Fruit fly (Drosophila melanogaster) whole organism, embryonic: ENCODE results near the gene beag.

Experiments used
- Antp ChIP-seq: fragments of 200-800 bp; sonication (Bioruptor generic); optimal IDR thresholded peaks from 3 replicates; lab custom pipeline; 2016; ENCODE audit warnings: missing biosample characterization, missing genetic modification characterization
- Asciz ChIP-seq: fragments of 200-800 bp; sonication (Bioruptor generic); optimal IDR thresholded peaks from 2 replicates; lab custom pipeline; 2017; ENCODE audit warnings: missing biosample characterization, mild to moderate bottlenecking, missing genetic modification characterization, missing genetic modification reagents
- Blimp-1 ChIP-seq: fragments of 200-800 bp; sonication (Bioruptor generic); optimal IDR thresholded peaks from 3 replicates; lab custom pipeline; 2018; ENCODE audit warnings: missing biosample characterization, missing genetic modification characterization, mild to moderate bottlenecking, moderate library complexity, missing genetic modification reagents
- Bteb2 ChIP-seq: fragments of 200-800 bp; sonication (Bioruptor generic); optimal IDR thresholded peaks from 2 replicates; lab custom pipeline; 2016; ENCODE audit warnings: missing biosample characterization, missing genetic modification characterization
- CG12769 ChIP-seq: fragments of 200-800 bp; sonication (Bioruptor generic); optimal IDR thresholded peaks from 2 replicates; lab custom pipeline; 2019; ENCODE audit warnings: missing biosample characterization, mild to moderate bottlenecking, missing genetic modification characterization, moderate library complexity
- CG13287 ChIP-seq: fragments of 200-800 bp; sonication (Bioruptor generic); IDR thresholded peaks from 2 replicates; pipeline ENCODE4 v1.3.6; 2022; ENCODE audit warnings: missing biosample characterization, missing genetic modification characterization; ENCODE audit not compliant: partially characterized antibody
- CG13775 ChIP-seq: fragments of 200-800 bp; sonication (Bioruptor generic); optimal IDR thresholded peaks from 3 replicates; lab custom pipeline; 2017; ENCODE audit warnings: missing biosample characterization, mild to moderate bottlenecking, missing genetic modification characterization
- CG14667 ChIP-seq: fragments of 200-800 bp; sonication (Bioruptor generic); IDR thresholded peaks from 2 replicates; pipeline ENCODE4 v1.3.6; 2022; ENCODE audit warnings: missing biosample characterization, missing genetic modification characterization
- CG15479 ChIP-seq: fragments of 200-800 bp; sonication (Bioruptor generic); optimal IDR thresholded peaks from 3 replicates; lab custom pipeline; 2019; ENCODE audit warnings: missing biosample characterization, mild to moderate bottlenecking, missing genetic modification characterization, moderate library complexity
- CG1603 ChIP-seq: fragments of 200-800 bp; sonication (Bioruptor generic); optimal IDR thresholded peaks from 2 replicates; lab custom pipeline; 2019; ENCODE audit warnings: missing biosample characterization, mild to moderate bottlenecking, missing genetic modification characterization, moderate library complexity
- CG31365 ChIP-seq: fragments of 200-800 bp; sonication (Bioruptor generic); optimal IDR thresholded peaks from 2 replicates; lab custom pipeline; 2018; ENCODE audit warnings: missing biosample characterization, mild to moderate bottlenecking, missing genetic modification characterization
- CG43689 ChIP-seq: fragments of 200-800 bp; sonication (Bioruptor generic); IDR thresholded peaks from 2 replicates; pipeline ENCODE4 v1.3.6; 2022; ENCODE audit warnings: missing biosample characterization, missing genetic modification characterization
- CG6791 ChIP-seq: fragments of 200-800 bp; sonication (Bioruptor generic); IDR thresholded peaks from 3 replicates; pipeline ENCODE4 v1.3.6; 2022; ENCODE audit warnings: missing biosample characterization, missing genetic modification characterization; ENCODE audit not compliant: partially characterized antibody
- CG7556 ChIP-seq: fragments of 200-800 bp; sonication (Bioruptor generic); optimal IDR thresholded peaks from 2 replicates; lab custom pipeline; 2017; ENCODE audit warnings: missing biosample characterization, mild to moderate bottlenecking, missing genetic modification characterization
- CG7839 ChIP-seq: fragments of 200-800 bp; sonication (Bioruptor generic); optimal IDR thresholded peaks from 3 replicates; lab custom pipeline; 2018; ENCODE audit warnings: missing biosample characterization, mild to moderate bottlenecking, missing genetic modification characterization, moderate library complexity
- CG8290 ChIP-seq, 3 experiments: fragments of 200-800 bp; sonication (Bioruptor generic); optimal IDR thresholded peaks; 2 replicates each; lab custom pipeline; 2016 to 2019; ENCODE audit warnings: missing biosample characterization in 3 of 3, missing genetic modification characterization in 3 of 3, mild to moderate bottlenecking in 2 of 3, moderate library complexity in 1 of 3
- CG9437 ChIP-seq: fragments of 200-800 bp; sonication (Bioruptor generic); optimal IDR thresholded peaks from 2 replicates; lab custom pipeline; 2018; ENCODE audit warnings: missing biosample characterization, mild to moderate bottlenecking, missing genetic modification characterization
- Camta ChIP-seq: fragments of 200-800 bp; sonication (Bioruptor generic); optimal IDR thresholded peaks from 2 replicates; lab custom pipeline; 2016; ENCODE audit warnings: missing biosample characterization, missing genetic modification characterization
- Dfd ChIP-seq, 2 experiments: fragments of >200 bp; optimal IDR thresholded peaks; 2 replicates each; lab custom pipeline; 2017; ENCODE audit warnings: missing biosample characterization in 2 of 2, missing genetic modification characterization in 2 of 2
- Ets65A ChIP-seq: fragments of 200-800 bp; sonication (Bioruptor generic); peaks from one replicate; lab custom pipeline; 2016; ENCODE audit warnings: missing biosample characterization, missing genetic modification characterization
- Hey ChIP-seq: fragments of 200-800 bp; sonication (Bioruptor generic); optimal IDR thresholded peaks from 3 replicates; lab custom pipeline; 2018; ENCODE audit warnings: missing biosample characterization, mild to moderate bottlenecking, missing genetic modification characterization
- HmgD ChIP-seq: fragments of 200-800 bp; sonication (Bioruptor generic); optimal IDR thresholded peaks from 3 replicates; lab custom pipeline; 2016; ENCODE audit warnings: missing biosample characterization, missing genetic modification characterization
- Med ChIP-seq: fragments of 200-800 bp; sonication (Bioruptor generic); peaks from one replicate; lab custom pipeline; 2016; ENCODE audit warnings: missing biosample characterization, missing genetic modification characterization, mild to moderate bottlenecking, inconsistent platforms, moderate library complexity
- NFAT ChIP-seq: fragments of 200-800 bp; sonication (Bioruptor generic); IDR thresholded peaks from 2 replicates; pipeline ENCODE4 v1.3.6; 2022; ENCODE audit warnings: missing biosample characterization, missing genetic modification characterization
- Pdp1 ChIP-seq, 2 experiments: fragments of 200-800 bp; sonication (Bioruptor generic); optimal IDR thresholded peaks; 3 replicates each; lab custom pipeline; 2016; ENCODE audit warnings: missing biosample characterization in 2 of 2, missing genetic modification characterization in 2 of 2, mild to moderate bottlenecking in 1 of 2, moderate library complexity in 1 of 2
- Poxn ChIP-seq: fragments of 200-800 bp; sonication (Bioruptor generic); IDR thresholded peaks from 2 replicates; pipeline ENCODE4 v1.3.6; 2022; ENCODE audit warnings: missing biosample characterization, missing genetic modification characterization
- Sin3A ChIP-seq: fragments of >200 bp; optimal IDR thresholded peaks from 2 replicates; lab custom pipeline; 2018
- Sox102F ChIP-seq: fragments of 200-800 bp; sonication (Bioruptor generic); optimal IDR thresholded peaks from 2 replicates; lab custom pipeline; 2018; ENCODE audit warnings: missing biosample characterization, mild to moderate bottlenecking, missing genetic modification characterization, moderate library complexity
- YL-1 ChIP-seq: fragments of 200-800 bp; sonication (Bioruptor generic); optimal IDR thresholded peaks from 3 replicates; lab custom pipeline; 2017; ENCODE audit warnings: missing biosample characterization, mild to moderate bottlenecking, missing genetic modification characterization
- aop ChIP-seq: fragments of 200-800 bp; sonication (Bioruptor generic); IDR thresholded peaks from 2 replicates; pipeline ENCODE4 v1.3.6; 2022; ENCODE audit warnings: missing biosample characterization, missing genetic modification characterization
- bab2 ChIP-seq: fragments of 200-800 bp; sonication (Bioruptor generic); optimal IDR thresholded peaks from 2 replicates; lab custom pipeline; 2016; ENCODE audit warnings: missing biosample characterization, missing genetic modification characterization
- cg ChIP-seq: fragments of 200-800 bp; sonication (Bioruptor generic); optimal IDR thresholded peaks from 3 replicates; lab custom pipeline; 2019; ENCODE audit warnings: missing biosample characterization, mild to moderate bottlenecking, missing genetic modification characterization, moderate library complexity
- eve ChIP-seq, 2 experiments: fragments of >200 bp; optimal IDR thresholded peaks; 2 replicates each; lab custom pipeline; 2017; ENCODE audit warnings: missing biosample characterization in 2 of 2, missing genetic modification characterization in 2 of 2
- ewg ChIP-seq: fragments of 200-800 bp; sonication (Bioruptor generic); optimal IDR thresholded peaks from 3 replicates; lab custom pipeline; 2017; ENCODE audit warnings: mild to moderate bottlenecking, missing biosample characterization, missing genetic modification reagents, missing genetic modification characterization
- exex ChIP-seq: fragments of 200-800 bp; sonication (Bioruptor generic); optimal IDR thresholded peaks from 4 replicates; lab custom pipeline; 2018; ENCODE audit warnings: missing biosample characterization, mild to moderate bottlenecking, missing genetic modification characterization, moderate library complexity
- fd64A ChIP-seq: fragments of 200-800 bp; sonication (Bioruptor generic); optimal IDR thresholded peaks from 3 replicates; lab custom pipeline; 2018; ENCODE audit warnings: missing biosample characterization, mild to moderate bottlenecking, missing genetic modification characterization
- ftz-f1 ChIP-seq: fragments of 200-800 bp; sonication (Bioruptor generic); optimal IDR thresholded peaks from 2 replicates; lab custom pipeline; 2016; ENCODE audit warnings: missing biosample characterization, missing genetic modification characterization
- gcm2 ChIP-seq: fragments of 200-800 bp; sonication (Bioruptor generic); optimal IDR thresholded peaks from 2 replicates; lab custom pipeline; 2016; ENCODE audit warnings: missing biosample characterization, missing genetic modification characterization
- ham ChIP-seq: fragments of 200-800 bp; sonication (Bioruptor generic); IDR thresholded peaks from 2 replicates; pipeline ENCODE4 v1.3.6; 2022; ENCODE audit warnings: missing biosample characterization, missing genetic modification characterization
- hth ChIP-seq: fragments of >200 bp; optimal IDR thresholded peaks from 2 replicates; lab custom pipeline; 2017; ENCODE audit warnings: inconsistent platforms
- kah ChIP-seq: fragments of 200-800 bp; sonication (Bioruptor generic); optimal IDR thresholded peaks from 2 replicates; lab custom pipeline; 2018; ENCODE audit warnings: missing biosample characterization, mild to moderate bottlenecking, missing genetic modification characterization
- kni ChIP-seq: fragments of 200-800 bp; sonication (Bioruptor generic); optimal IDR thresholded peaks from 3 replicates; lab custom pipeline; 2017; ENCODE audit warnings: mild to moderate bottlenecking, missing biosample characterization, missing genetic modification reagents, missing genetic modification characterization
- lbe ChIP-seq: fragments of 200-800 bp; sonication (Bioruptor generic); optimal IDR thresholded peaks from 2 replicates; lab custom pipeline; 2016; ENCODE audit warnings: missing biosample characterization, mild to moderate bottlenecking, missing genetic modification characterization
- mirr ChIP-seq: fragments of 200-800 bp; sonication (Bioruptor generic); optimal IDR thresholded peaks from 3 replicates; lab custom pipeline; 2018; ENCODE audit warnings: missing biosample characterization, mild to moderate bottlenecking, missing genetic modification characterization
- nom ChIP-seq: fragments of 200-800 bp; sonication (Bioruptor generic); optimal IDR thresholded peaks from 2 replicates; lab custom pipeline; 2017; ENCODE audit warnings: missing biosample characterization, missing genetic modification characterization, mild to moderate bottlenecking, moderate library complexity, missing genetic modification reagents
- sisA ChIP-seq: fragments of 200-800 bp; sonication (Bioruptor generic); IDR thresholded peaks from 2 replicates; pipeline ENCODE4 v1.3.6; 2022; ENCODE audit warnings: missing biosample characterization, missing genetic modification characterization
- tna ChIP-seq: fragments of 200-800 bp; sonication (Bioruptor generic); IDR thresholded peaks from 2 replicates; pipeline ENCODE4 v1.3.6; 2022; ENCODE audit warnings: missing biosample characterization, missing genetic modification characterization; ENCODE audit not compliant: partially characterized antibody
- trem ChIP-seq: fragments of 200-800 bp; optimal IDR thresholded peaks from 3 replicates; lab custom pipeline; 2019; ENCODE audit warnings: missing biosample characterization, mild to moderate bottlenecking, missing genetic modification characterization, moderate library complexity

The beag gene

dm6 chr3R:9048466-9049072, 16.3 kb downstream of the beag start, which contains the start of gene Mst85C (continued):
- TF ChIP-seq CG9437 (peak; percentile 61), YL-1 (peak; percentile 15), CG8290 (GFP tag; optimal IDR thresholded peaks at IDR 0.05; lab: Kevin White, UChicago) (no peak), CG8290 (tag; optimal IDR thresholded peaks at IDR 0.05; lab: Kevin White, UChicago) (peak in 1 of 2 experiments; percentile 14), Med (GFP tag; lab: Kevin White, UChicago) (peak; percentile 73), CG15479 (peak; percentile 62), CG1603 (peak; percentile 13), trem (tag; lab: Kevin White, UChicago) (no peak), HmgD (GFP tag; lab: Kevin White, UChicago) (peak; percentile 16), eve (GFP tag; optimal IDR thresholded peaks at IDR 0.05; lab: Kevin White, UChicago) (no peak), Asciz (GFP tag; lab: Kevin White, UChicago) (peak; percentile 52), kni (GFP tag; lab: Kevin White, UChicago) (peak; percentile 73), CG12769 (tag; lab: Kevin White, UChicago) (peak; percentile 40), kah (peak; percentile 38), mirr (GFP tag; lab: Kevin White, UChicago) (peak; percentile 33), exex (tag; lab: Kevin White, UChicago) (peak; percentile 65), sisA (GFP tag; lab: Robert Waterston, UW) (no peak), CG31365 (tag; lab: Kevin White, UChicago) (peak; percentile 23), nom (GFP tag; lab: Kevin White, UChicago) (peak; percentile 62), ewg (GFP tag; lab: Kevin White, UChicago) (peak; percentile 26), fd64A (GFP tag; lab: Kevin White, UChicago) (peak; percentile 8), CG13775 (GFP tag; lab: Kevin White, UChicago) (no peak), Sin3A (lab: Kevin White, UChicago) (no peak), Blimp-1 (GFP tag; lab: Kevin White, UChicago) (peak; percentile 20), Pdp1 (GFP tag; optimal IDR thresholded peaks at IDR 0.05; lab: Kevin White, UChicago) (peak in 1 of 2 experiments; percentile 53), lbe (peak; percentile 20), aop (GFP tag; lab: Robert Waterston, UW) (no peak)

DNA sequence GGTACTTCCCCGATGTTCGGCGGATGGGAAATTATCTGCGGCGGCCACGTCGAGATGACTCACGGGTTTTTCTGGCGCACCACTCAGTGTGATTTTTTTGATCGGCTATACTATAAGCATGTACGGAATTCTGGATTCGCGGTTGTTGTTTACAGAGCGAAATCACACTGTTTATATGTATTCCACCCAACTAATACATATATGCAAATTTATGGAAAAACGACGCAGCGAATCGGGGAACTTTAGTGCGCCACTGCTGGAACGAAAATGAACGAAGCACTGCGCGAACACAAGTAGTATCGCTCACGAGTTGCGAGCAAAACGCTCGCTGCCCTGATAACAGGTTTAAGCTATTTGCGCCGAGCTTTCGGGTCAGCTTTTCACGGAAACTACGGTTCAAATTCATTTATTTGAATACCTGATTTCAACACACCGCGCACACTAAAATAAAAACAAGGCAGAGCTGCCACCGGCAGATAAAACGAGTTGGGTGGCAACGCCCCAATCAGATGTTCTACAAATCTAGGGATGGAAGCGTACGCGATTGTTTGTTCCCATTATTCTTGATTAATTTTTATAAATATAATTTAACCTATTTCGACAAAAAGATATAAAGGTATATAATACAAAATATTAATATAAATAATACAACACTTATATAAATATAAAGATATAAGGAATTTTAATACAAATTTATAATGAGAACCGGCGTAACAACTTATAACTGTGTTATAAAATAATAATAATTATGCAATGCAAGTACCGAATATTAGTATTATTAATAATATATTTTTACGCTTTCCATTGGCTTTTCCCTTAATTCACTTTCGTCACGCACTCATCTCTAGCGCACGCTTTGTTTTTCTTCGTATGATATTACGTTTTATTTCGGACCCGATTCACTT, 17.1 kb downstream of the beag start, which contains the start of gene Rel:
Rel (minus strand) TSS at position 417 of the 905 bp plus-strand sequence.
- TF ChIP-seq ham (GFP tag; lab: Robert Waterston, UW) (no peak), CG7556 (peak; percentile 73), hth (lab: Kevin White, UChicago) (no peak), CG13287 (GFP tag; lab: Robert Waterston, UW) (no peak), Sox102F (GFP tag; lab: Kevin White, UChicago) (peak; percentile 77), CG6791 (no peak), Antp (GFP tag; lab: Kevin White, UChicago) (no peak), Hey (tag; lab: Kevin White, UChicago) (no peak), bab2 (no peak), Bteb2 (GFP tag; lab: Kevin White, UChicago) (no peak), Camta (GFP tag; lab: Kevin White, UChicago) (no peak), CG15479 (no peak), CG14667 (GFP tag; lab: Robert Waterston, UW) (no peak), gcm2 (GFP tag; lab: Kevin White, UChicago) (no peak), CG7839 (tag; lab: Kevin White, UChicago) (peak; percentile 82), Dfd (GFP tag; optimal IDR thresholded peaks at IDR 0.05; lab: Kevin White, UChicago) (no peak), NFAT (GFP tag; lab: Robert Waterston, UW) (no peak), ftz-f1 (peak; percentile 56), Ets65A (peak; percentile 83), CG43689 (no peak), Poxn (GFP tag; lab: Robert Waterston, UW) (no peak), cg (peak; percentile 75), tna (GFP tag; lab: Robert Waterston, UW) (no peak)
